Worm (Caenorhabditis elegans) whole organism, young adult: Measurements from ENCODE around the gene nas-8.

Experiments
- C06A6.2 ChIP-seq: fragments of 200-800 bp; sonication (Bioruptor generic); conservative IDR thresholded peaks from 2 replicates; pipeline ENCODE4 v1.3.6; 2022; ENCODE audit warnings: missing genetic modification characterization, missing compliant biosample characterization
- F49E8.2 ChIP-seq: sonication (generic microtip); optimal IDR thresholded peaks from 3 replicates; lab custom pipeline; 2017; ENCODE audit warnings: missing genetic modification characterization, mild to moderate bottlenecking, missing compliant biosample characterization, antibody characterized with exemption, moderate library complexity; ENCODE audit not compliant: insufficient read depth
- ama-1 ChIP-seq, 3 experiments: fragments of 150-350 bp in 1 of 3; sonication (generic microtip) in 2 of 3; optimal IDR thresholded peaks; 2 replicates each; lab custom pipeline; 2014 to 2018; ENCODE audit warnings: missing biosample characterization in 2 of 3, missing genetic modification characterization in 2 of 3, missing genetic modification reagents in 2 of 3
- atf-7 ChIP-seq: sonication (generic microtip); optimal IDR thresholded peaks from 2 replicates; lab custom pipeline; 2017; ENCODE audit warnings: mild to moderate bottlenecking, missing genetic modification characterization, missing compliant biosample characterization
- efl-1 ChIP-seq: fragments of 150-350 bp; optimal IDR thresholded peaks from 2 replicates; lab custom pipeline; 2014; ENCODE audit warnings: missing biosample characterization, missing genetic modification reagents, missing genetic modification characterization
- lin-40 ChIP-seq: sonication (generic microtip); optimal IDR thresholded peaks from 2 replicates; lab custom pipeline; 2016; ENCODE audit warnings: missing genetic modification characterization, mild to moderate bottlenecking, missing compliant biosample characterization, missing genotype, missing genetic modification reagents
- mes-4 ChIP-seq: sonication (generic microtip); optimal IDR thresholded peaks from 2 replicates; lab custom pipeline; 2016; ENCODE audit warnings: missing genotype, missing genetic modification characterization, missing compliant biosample characterization
- nhr-80 ChIP-seq: sonication (generic microtip); optimal IDR thresholded peaks from 2 replicates; lab custom pipeline; 2016; ENCODE audit warnings: missing genetic modification characterization, missing compliant biosample characterization
- rec-8 ChIP-seq, 2 experiments: sonication (generic microtip); optimal IDR thresholded peaks; 2 replicates each; lab custom pipeline; 2016; ENCODE audit warnings: mild to moderate bottlenecking in 2 of 2, missing genetic modification characterization in 2 of 2, missing genetic modification reagents in 2 of 2, missing genotype in 2 of 2, missing biosample characterization in 1 of 2, missing compliant biosample characterization in 1 of 2, moderate library complexity in 1 of 2
- snpc-4 ChIP-seq, 5 experiments: fragments of 150-350 bp in 1 of 5; sonication (generic microtip) in 4 of 5; optimal IDR thresholded peaks; 2 replicates each; lab custom pipeline; 2014 to 2018; ENCODE audit warnings: missing genetic modification characterization in 5 of 5, missing biosample characterization in 3 of 5, antibody characterized with exemption in 2 of 5, mild to moderate bottlenecking in 2 of 5, missing compliant biosample characterization in 2 of 5, missing genotype in 2 of 5, moderate library complexity in 2 of 5, missing genetic modification reagents in 1 of 5
- unc-130 ChIP-seq: sonication (generic microtip); optimal IDR thresholded peaks from 2 replicates; lab custom pipeline; 2016; ENCODE audit warnings: missing genetic modification reagents, missing genetic modification characterization, missing compliant biosample characterization
- unc-62 ChIP-seq: fragments of 150-350 bp; optimal IDR thresholded peaks from 2 replicates; lab custom pipeline; 2014; ENCODE audit warnings: missing biosample characterization, missing genetic modification reagents, missing genetic modification characterization

ce11 chrIV:7107893-7108292 lies 6.8 kb upstream of the nas-8 start, which contains the start of gene ZC477.2:
- TF ChIP-seq mes-4 (tag; lab: Kevin White, UChicago) (no peak), unc-62 (no peak), F49E8.2 (tag; lab: Kevin White, UChicago) (no peak), C06A6.2 (GFP tag; lab: Robert Waterston, UW) (no peak), rec-8 (tag; optimal IDR thresholded peaks at IDR 0.05; lab: Kevin White, UChicago) (no peak), snpc-4 (GFP tag; optimal IDR thresholded peaks at IDR 0.05; lab: Kevin White, UChicago) (no peak), snpc-4 (tag; optimal IDR thresholded peaks at IDR 0.05; lab: Kevin White, UChicago) (no peak), efl-1 (no peak), unc-130 (GFP tag; lab: Kevin White, UChicago) (no peak), lin-40 (tag; lab: Kevin White, UChicago) (no peak), atf-7 (tag; lab: Kevin White, UChicago) (no peak), nhr-80 (tag; lab: Kevin White, UChicago) (no peak), ama-1 (optimal IDR thresholded peaks at IDR 0.05; lab: Kevin White, UChicago) (no peak), ama-1 (GFP tag; optimal IDR thresholded peaks at IDR 0.05; lab: Kevin White, UChicago) (no peak)
